Fruit fly (Drosophila melanogaster): Measurements from ENCODE around the gene CG13926.

The CG13926 gene

DNA sequence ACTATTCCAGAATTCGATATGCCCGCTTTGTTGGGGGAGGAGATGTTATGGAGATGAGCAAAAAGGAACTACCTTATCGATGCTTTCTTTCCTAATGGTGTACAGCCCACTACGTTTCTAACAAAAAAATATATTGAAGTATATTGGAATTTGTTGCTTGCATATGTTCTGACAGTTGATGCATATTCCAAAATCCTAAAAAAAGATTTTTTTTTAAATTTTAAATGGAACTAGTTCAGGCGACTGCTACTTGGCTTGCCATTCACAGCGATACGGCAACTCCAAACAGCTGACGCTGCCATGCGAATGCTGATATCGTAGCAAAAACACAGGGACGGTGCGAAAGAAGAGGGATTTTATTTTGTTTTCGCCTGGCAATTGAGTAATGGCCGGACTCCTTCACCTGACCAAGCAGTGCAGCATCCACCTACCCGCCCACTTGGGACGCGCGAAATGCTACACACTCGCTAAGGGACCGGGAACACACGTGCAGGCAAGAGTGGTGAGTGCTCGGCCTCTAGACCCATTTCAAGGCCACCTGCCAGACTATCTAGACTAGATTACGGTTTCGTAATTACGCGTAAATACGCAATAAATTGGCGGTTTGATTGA lies at the start of gene CG13926, which contains the start of the genes ABCB7 and CG33230:
Gene CG13926 (minus strand): TSS at position 43 of the 612 bp plus-strand sequence.
Gene ABCB7 (plus strand): TSS at position 299 of the 612 bp plus-strand sequence.
Gene CG33230 (plus strand): TSS at position 299 of the 612 bp plus-strand sequence.
- TF ChIP-seq CTCF (optimal IDR thresholded peaks at IDR 0.05) (no peak), CG8478 (optimal IDR thresholded peaks at IDR 0.05) (no peak)

DNA sequence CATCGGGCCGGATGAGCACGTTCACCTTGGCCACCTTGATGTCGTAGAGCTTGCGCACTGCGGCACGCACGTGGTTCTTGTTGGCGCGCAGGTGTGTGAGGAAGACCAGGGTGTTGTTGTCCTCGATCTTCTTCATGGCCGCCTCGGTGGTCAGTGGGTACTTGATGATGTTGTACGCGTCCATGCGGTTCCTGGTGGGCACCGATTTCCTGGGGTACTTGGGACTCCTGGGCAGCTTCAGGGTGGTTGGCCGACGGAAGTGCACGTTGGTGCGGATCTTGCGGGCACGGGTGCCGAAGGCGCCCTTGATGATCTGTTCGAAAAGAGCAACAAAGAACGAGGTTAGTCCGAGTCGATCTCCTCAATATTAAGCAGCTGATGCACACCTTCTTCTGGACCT lies 49.5 kb upstream of the CG13926 start:
- no peak for TF ChIP-seq CG8478 (optimal IDR thresholded peaks at IDR 0.05)

DNA sequence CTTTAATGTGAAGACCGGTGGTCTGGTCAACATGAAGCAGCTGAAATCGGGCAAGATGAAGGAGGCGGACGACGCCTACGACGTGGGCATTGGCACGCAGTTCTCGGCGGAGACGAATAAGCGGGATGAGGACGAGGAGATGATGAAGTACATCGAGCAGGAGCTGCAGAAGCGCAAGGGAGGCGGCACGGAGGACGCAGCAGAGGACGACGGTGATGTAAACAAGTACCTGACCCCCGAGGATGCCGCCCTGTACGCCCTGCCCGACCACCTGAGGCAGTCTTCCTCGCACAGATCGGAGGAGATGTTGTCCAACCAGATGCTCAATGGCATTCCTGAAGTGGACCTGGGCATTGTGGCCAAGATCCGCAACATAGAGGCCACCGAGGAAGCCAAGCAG lies 47.6 kb upstream of the CG13926 start:
- TF ChIP-seq CG8478 (optimal IDR thresholded peaks at IDR 0.05), result no peak
- TF ChIP-seq CTCF (optimal IDR thresholded peaks at IDR 0.05), result no peak

DNA sequence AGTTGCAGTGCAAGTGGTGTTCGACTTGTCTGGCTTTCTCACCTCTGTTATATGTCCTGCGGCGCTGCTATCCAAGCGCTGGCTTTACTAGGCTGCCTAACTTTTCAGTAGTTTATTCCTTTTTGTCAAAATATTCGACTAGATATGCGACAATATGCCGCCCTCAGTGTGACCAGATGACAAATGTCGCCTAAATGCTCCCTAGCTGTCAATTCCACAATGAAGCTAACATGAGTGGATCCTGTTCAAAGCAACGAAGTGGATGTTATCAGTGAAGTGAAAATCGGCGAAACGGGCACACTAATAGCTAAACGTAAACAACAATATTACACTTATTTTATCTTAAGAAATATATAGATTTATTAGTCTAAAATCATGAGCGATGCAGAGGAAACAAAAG lies 46.9 kb upstream of the CG13926 start, which contains the start of the genes Srrm234 and CG7974:
Gene Srrm234 (minus strand): TSS at position 189 of the 400 bp plus-strand sequence.
Gene CG7974 (plus strand): TSS at position 263 of the 400 bp plus-strand sequence.
- TF ChIP-seq CTCF (optimal IDR thresholded peaks at IDR 0.05), result no peak
- TF ChIP-seq CG8478 (optimal IDR thresholded peaks at IDR 0.05), result no peak

DNA sequence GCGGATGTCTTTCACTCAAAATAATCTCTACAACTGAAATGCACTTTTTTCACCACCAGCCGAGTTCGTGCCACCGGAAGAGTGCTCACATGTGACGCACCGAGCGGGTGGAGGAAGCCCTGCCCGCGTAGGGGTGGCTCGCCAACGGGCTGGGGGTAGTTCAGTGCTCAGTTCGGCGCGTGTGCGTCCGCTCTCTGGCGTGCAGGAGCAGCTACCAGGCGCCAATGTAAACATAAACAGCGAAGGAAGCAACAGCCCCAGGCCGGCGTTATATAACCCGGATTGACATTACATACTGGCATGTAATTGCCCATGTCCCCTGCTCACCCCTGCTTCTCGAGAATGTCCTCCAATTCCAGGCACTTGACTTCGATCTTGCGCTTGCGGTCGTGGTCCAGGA lies 46.2 kb upstream of the CG13926 start:
- TF ChIP-seq CG8478 (optimal IDR thresholded peaks at IDR 0.05) (no peak), CTCF (optimal IDR thresholded peaks at IDR 0.05) (no peak)

DNA sequence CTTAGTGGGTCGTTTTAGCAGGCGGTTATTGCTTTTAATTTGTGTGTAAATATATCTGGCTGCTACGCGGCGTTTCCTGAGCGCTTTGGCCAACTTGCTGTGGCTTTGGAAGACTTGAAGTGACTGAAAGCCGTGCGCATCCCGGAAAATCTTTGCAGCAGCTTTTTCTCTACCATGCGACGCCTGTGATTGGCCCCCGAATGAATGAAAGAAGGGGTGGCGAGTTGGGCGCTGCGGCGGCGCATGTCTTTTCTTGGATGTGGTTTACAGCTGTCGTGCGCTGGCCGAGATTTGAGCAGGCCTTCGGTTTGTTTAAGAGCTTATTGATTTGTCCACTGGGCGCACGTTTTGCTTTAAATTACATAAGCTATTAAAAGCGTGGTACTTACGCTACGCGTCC lies 45.6 kb upstream of the CG13926 start:
- TF ChIP-seq CTCF (optimal IDR thresholded peaks at IDR 0.05) (no peak), CG8478 (optimal IDR thresholded peaks at IDR 0.05) (no peak)

DNA sequence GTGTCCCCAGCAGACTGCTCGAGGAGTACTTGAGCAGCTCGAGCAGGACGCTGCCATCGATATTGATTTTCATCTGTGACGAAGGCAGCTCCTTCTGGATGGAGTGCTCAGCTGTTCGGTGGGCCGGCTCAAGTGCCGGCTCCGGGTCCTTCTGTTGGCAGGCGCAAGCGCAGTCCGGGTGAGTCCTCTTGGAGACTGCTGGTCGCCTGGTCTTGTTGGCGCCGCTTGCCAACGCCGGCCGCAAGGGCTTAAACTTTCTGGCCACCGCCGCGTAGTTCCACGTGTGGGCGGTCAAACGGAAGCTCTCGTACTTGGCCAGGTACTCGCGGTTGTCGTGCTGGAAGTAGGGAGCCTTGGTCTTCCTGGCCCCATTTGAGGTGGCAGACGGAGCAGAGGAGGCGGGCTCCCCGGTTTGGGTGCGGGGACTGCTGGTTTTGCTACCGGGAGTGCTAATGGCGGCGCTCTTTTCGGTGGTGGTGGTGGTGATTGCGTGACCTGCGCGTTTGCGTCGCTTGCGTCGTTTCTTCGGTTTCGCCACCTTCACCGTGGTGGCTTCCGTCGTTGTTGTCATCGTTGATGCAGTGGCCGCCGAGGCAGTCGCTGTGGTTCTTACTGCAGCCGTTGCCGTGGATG lies 43.9 kb upstream of the CG13926 start:
- TF ChIP-seq CTCF (optimal IDR thresholded peaks at IDR 0.05) (no peak), CG8478 (optimal IDR thresholded peaks at IDR 0.05) (no peak)

DNA sequence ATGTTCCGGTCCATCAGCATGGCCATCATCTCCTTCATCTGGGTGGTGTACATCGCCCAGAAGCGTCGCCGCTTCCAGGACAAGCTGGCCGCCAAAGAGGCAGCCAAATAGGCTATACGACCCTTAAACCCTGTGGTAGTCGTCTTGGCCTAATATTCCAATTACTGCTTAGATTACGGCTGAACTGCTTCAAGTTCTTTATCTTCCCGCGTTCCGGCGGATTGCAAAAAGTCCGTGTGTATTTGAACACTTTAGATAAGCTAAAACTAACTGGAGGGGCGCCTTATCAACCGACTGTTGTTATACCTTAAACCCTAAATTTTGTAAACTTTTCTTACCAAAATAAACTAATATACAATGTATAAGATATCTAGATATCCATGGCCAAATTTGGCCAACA lies 35.8 kb upstream of the CG13926 start:
- TF ChIP-seq CTCF (optimal IDR thresholded peaks at IDR 0.05), result no peak
- TF ChIP-seq CG8478 (optimal IDR thresholded peaks at IDR 0.05), result no peak

DNA sequence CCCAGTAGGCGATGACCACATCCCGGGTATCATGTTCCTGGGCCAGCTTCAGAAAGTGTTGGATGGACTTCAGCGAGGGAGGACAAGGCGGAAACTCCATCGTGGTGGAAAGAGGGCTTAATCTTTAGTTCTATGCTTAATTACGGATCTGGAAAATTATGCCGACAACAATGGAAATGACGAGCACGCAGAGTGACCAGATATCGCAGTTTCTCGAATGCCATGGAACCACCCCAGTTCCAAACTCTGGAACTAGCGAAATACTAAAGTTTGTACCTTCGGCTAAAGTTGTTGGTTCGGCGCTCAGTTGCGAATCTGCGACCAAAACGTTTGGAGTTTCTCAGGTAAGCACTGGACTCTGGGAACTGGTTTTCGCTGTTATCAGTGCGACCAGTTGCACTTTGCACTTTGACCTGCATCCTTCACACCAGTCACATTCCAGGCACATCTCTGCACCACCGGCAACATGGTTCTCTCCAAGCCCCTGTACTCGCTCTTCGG lies 34.8 kb upstream of the CG13926 start, which contains the start of the genes CG7970 and Vta1:
Gene CG7970 (plus strand): TSS at position 51 of the 501 bp plus-strand sequence.
Gene Vta1 (minus strand): TSS at position 201 of the 501 bp plus-strand sequence.
- TF ChIP-seq CG8478 (optimal IDR thresholded peaks at IDR 0.05), result no peak
- TF ChIP-seq CTCF (optimal IDR thresholded peaks at IDR 0.05), result peak in 1 of 2 experiments; percentile 22

DNA sequence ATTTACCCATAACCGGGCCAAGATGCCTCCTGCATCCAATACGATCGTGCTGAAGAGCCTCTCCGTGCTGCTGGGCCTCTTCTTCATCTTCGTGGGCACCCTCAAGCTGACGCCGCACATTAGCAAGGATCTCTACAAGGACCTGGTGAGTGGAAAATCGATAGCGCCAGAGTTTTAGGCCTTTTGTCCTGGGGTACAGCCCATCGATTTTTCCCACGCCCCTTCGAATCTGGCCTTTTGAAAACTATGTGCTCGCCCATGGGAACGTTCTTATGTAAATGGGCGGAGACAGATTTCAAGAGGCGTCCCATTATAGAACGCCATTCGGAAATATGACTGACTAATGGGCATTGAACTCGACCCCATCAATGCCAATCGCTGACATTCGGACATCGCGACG lies 31.4 kb upstream of the CG13926 start:
- TF ChIP-seq CG8478 (optimal IDR thresholded peaks at IDR 0.05), result no peak
- no peak for TF ChIP-seq CTCF (optimal IDR thresholded peaks at IDR 0.05)

DNA sequence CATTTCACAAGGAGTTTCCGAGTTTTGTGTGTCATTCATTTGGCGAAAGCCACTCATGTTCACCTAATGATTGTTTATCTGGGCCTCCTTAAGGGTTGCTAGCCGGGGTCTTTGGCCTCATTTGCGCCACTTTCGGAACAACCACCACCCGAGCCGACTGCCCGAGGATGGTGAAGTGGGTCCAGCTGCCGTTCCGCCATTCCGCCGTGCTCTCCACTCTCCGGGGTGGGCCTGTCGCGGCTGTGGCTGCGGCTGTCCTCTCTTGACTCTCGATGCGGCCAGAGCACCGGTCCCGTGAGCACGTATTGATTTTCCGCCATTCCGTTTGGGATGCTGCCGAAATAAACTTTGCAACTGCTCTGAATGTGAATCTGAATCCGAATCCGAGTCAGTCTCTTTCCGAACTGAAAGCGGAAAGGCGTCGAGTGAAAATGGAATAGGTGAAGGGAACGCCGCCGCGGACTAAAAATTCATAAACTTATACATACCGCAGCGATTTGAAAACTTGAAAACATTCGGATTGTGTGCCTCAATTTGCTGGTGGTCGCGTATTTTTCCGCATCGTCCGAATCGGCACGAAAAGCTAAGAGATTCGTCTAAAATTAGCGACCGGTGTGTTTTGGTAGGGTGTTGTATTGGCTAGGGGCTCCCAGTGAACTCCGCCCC lies 30.9 kb upstream of the CG13926 start, which contains the start of gene CG13920:
Gene CG13920 (plus strand): TSS at position 255 of the 666 bp plus-strand sequence.
- TF ChIP-seq CG8478 (optimal IDR thresholded peaks at IDR 0.05), result no peak
- TF ChIP-seq CTCF (optimal IDR thresholded peaks at IDR 0.05), result no peak

DNA sequence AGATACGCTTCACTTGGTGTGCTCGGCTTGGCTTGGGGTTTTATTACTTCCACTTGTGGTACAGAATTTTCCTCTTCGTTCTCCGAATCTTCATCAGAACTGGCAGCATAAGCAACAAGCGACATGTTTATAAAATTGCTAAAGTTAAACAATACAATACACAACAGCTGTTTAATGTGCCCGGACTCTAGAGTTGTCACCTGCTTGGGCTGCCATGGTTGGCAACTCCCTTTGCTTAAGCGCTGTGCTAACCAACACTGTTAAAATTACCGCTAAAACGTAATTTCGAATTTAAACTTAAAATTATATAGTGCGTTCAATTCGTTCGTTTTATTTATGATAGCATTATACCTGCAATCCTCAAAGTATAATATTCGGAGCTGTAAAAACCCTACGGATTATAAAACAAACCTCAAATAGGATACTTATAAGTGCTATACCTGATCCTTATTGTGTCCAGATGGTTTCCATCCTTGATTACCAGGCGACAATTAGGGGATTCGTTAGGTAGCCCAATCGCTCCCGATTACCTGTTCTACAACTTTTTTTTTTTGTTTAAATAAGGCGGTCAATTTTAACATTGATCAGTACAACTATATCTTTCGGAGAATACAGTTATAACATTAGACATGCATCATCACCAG lies 29.4 kb upstream of the CG13926 start, which contains the start of the genes CG17249 and Bro:
Gene CG17249 (minus strand): TSS at position 189 of the 644 bp plus-strand sequence.
Gene Bro (plus strand): TSS at position 594 of the 644 bp plus-strand sequence.
- TF ChIP-seq CTCF (optimal IDR thresholded peaks at IDR 0.05) (peak in 1 of 2 experiments; percentile 8), CG8478 (optimal IDR thresholded peaks at IDR 0.05) (no peak)

DNA sequence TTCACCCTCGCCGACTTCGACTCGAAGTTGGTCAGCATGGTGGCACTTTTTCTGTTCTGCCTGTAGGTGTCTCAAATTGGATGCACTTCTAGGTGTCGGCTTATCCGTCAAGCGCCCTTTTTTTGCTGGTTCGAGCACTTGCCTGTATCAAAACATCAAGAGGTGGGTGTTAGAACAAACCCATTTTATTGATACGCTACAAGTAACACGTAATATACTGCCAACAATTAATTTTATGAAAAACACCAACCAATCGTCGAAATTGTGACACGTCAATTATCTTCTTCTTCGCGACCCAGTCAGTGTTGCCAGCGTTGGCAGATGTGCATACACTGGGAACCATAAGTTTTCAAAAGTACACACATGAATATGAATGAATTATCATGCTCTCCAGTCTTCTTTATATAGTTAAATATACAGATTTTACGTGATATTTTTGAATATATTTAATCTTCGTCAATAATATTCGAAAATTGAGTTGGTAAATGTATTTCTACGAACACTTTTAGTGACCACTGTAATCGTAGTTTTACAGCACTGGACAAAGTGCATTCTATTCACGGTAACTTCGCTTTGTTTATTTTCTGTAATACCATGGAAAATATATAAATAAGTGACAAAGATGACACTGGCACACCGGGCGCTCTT lies 27.1 kb upstream of the CG13926 start, which contains the start of the genes alphaCOP and CG13919:
Gene alphaCOP (minus strand): TSS at position 280 of the 648 bp plus-strand sequence.
Gene CG13919 (plus strand): TSS at position 548 of the 648 bp plus-strand sequence.
- no peak for TF ChIP-seq CTCF (optimal IDR thresholded peaks at IDR 0.05)
- no peak for TF ChIP-seq CG8478 (optimal IDR thresholded peaks at IDR 0.05)

Data from S2 (cell line).